Fruit fly (Drosophila melanogaster): ENCODE measurements around the gene CG15169.

Gene CG15169

DNA sequence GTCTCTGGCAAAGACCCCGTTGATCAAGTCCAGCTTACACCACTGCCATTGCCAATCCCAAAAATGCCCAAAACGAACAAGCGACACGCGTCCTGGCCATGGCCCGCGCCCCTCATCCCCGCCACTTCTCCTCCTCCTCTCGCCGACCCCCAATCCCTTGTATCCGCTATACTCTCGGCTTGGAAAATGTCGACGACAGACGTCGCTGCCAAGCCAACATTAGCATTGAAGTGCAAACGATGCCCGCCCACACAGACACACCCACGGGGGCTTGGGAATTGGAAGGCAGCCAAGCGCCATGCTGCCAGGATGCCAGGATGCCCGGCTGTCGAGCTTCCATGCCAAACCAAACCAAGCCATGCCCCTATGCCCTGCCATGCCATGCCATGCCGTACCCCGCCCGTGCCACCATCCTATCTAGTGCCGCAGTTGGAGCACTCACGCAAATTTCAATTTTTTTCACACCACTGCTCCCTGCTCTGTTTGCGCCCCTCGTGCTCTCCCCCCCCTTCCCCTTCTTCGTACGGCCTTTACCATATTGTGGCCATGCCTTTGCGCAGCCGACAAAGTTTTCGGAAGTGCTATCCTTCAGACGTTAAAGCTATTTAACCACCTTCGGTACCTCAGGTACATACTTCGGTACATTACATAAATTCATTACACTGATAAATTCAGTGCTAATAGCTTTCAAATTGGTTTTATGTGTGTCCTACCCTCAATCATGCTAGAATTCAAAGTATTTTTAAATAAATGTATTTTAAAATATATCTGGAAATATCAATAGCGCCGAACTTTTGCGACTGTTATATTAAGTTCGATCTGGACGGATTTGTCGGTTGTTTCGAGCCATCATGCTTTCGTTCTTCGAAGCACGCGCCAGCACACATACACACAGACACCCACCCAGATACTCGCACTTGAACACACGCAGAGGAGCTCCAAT, 30.7 kb downstream of the CG15169 start (continued):
- TF ChIP-seq Scr (GFP tag; IDR thresholded peaks at IDR 0.05; ENCODE audit: partially characterized antibody) (no peak), CG7987 (GFP tag; optimal IDR thresholded peaks at IDR 0.05) (peak; percentile 3), chn (GFP tag; optimal IDR thresholded peaks at IDR 0.05) (peak; percentile 49), Sry-β (GFP tag; optimal IDR thresholded peaks at IDR 0.05) (no peak), CG10543 (GFP tag; optimal IDR thresholded peaks at IDR 0.05) (peak; percentile 96), CG32532 (GFP tag; IDR thresholded peaks at IDR 0.05) (peak; percentile 52), pb (GFP tag; optimal IDR thresholded peaks at IDR 0.05) (no peak), CG14965 (GFP tag; optimal IDR thresholded peaks at IDR 0.05; ENCODE audit: borderline replicate concordance) (no peak), zen2 (GFP tag; IDR thresholded peaks at IDR 0.05; ENCODE audit: partially characterized antibody) (no peak), D19B (GFP tag; optimal IDR thresholded peaks at IDR 0.05) (peak; percentile 52), btn (GFP tag; optimal IDR thresholded peaks at IDR 0.05) (no peak), HLH3B (GFP tag; IDR thresholded peaks at IDR 0.05) (peak; percentile 58; the same call in 1 of the 2 replicates), Hr78 (GFP tag; optimal IDR thresholded peaks at IDR 0.05) (peak in 1 of 2 experiments; percentile 68), CG16863 (GFP tag; optimal IDR thresholded peaks at IDR 0.05) (peak; percentile 28), Taf1 (GFP tag; IDR thresholded peaks at IDR 0.05) (peak; percentile 27; the same call in 1 of the 2 replicates), CG1602 (GFP tag; optimal IDR thresholded peaks at IDR 0.05) (peak; percentile 68), Sry-δ (GFP tag; optimal IDR thresholded peaks at IDR 0.05) (no peak), shn (GFP tag; optimal IDR thresholded peaks at IDR 0.05) (peak; percentile 49), CG17912 (GFP tag; optimal IDR thresholded peaks at IDR 0.05) (no peak), PHDP (tag; optimal IDR thresholded peaks at IDR 0.05) (peak; percentile 85), gcm (GFP tag; optimal IDR thresholded peaks at IDR 0.05) (peak; percentile 72), HmgZ (tag; optimal IDR thresholded peaks at IDR 0.05) (peak; percentile 68), CG12769 (tag; optimal IDR thresholded peaks at IDR 0.05) (no peak), vvl (GFP tag; IDR thresholded peaks at IDR 0.05) (peak; percentile 76), danr (GFP tag; IDR thresholded peaks at IDR 0.05) (peak; percentile 51; the same call in 1 of the 2 replicates), Hand (GFP tag; optimal IDR thresholded peaks at IDR 0.05) (peak; percentile 91), gcm2 (GFP tag; optimal IDR thresholded peaks at IDR 0.05) (no peak), az2 (GFP tag; optimal IDR thresholded peaks at IDR 0.05) (peak; percentile 75), exex (tag; optimal IDR thresholded peaks at IDR 0.05) (peak; percentile 30), gce (GFP tag; IDR thresholded peaks at IDR 0.05) (peak; percentile 59; the same call in 1 of the 3 replicates), CG42726 (GFP tag; IDR thresholded peaks at IDR 0.05; ENCODE audit: partially characterized antibody) (no peak), Tbp (GFP tag; optimal IDR thresholded peaks at IDR 0.05) (no peak), kah (GFP tag; optimal IDR thresholded peaks at IDR 0.05) (peak; percentile 38), Blimp-1 (GFP tag; optimal IDR thresholded peaks at IDR 0.05) (peak; percentile 65), sd (tag; optimal IDR thresholded peaks at IDR 0.05) (peak; percentile 53), crp (GFP tag; optimal IDR thresholded peaks at IDR 0.05) (peak in 1 of 2 experiments; percentile 34), CG13123 (GFP tag; optimal IDR thresholded peaks at IDR 0.05) (peak; percentile 13), Myb (GFP tag; optimal IDR thresholded peaks at IDR 0.05) (peak; percentile 24), CG14441 (GFP tag; IDR thresholded peaks at IDR 0.05) (no peak), CG9609 (GFP tag; optimal IDR thresholded peaks at IDR 0.05) (no peak), Chrac-16 (GFP tag; optimal IDR thresholded peaks at IDR 0.05) (peak; percentile 63), CG12659 (GFP tag; optimal IDR thresholded peaks at IDR 0.05) (peak; percentile 85), gt (GFP tag; IDR thresholded peaks at IDR 0.05) (no peak), CG10654 (GFP tag; optimal IDR thresholded peaks at IDR 0.05) (peak; percentile 39), dan (GFP tag; IDR thresholded peaks at IDR 0.05) (no peak), CG31441 (GFP tag; IDR thresholded peaks at IDR 0.05) (peak; percentile 85), ftz-f1 (GFP tag; optimal IDR thresholded peaks at IDR 0.05) (no peak), Deaf1 (tag; optimal IDR thresholded peaks at IDR 0.05) (peak; percentile 63)

All from whole organism, embryonic.